Fruit fly (Drosophila melanogaster) whole organism, embryonic: ENCODE measurements around the gene CG43880.

ENCODE experiments used
- CG10267 ChIP-seq: fragments of 200-800 bp; sonication (Bioruptor generic); optimal IDR thresholded peaks from 2 replicates; lab custom pipeline; 2018; ENCODE audit warnings: missing biosample characterization, mild to moderate bottlenecking, missing genetic modification characterization, moderate library complexity
- CG10321 ChIP-seq: fragments of 200-800 bp; sonication (Bioruptor generic); IDR thresholded peaks from 2 replicates; pipeline ENCODE4 v1.3.6; 2022; ENCODE audit warnings: missing biosample characterization, missing genetic modification characterization
- CG10431 ChIP-seq: fragments of 200-800 bp; sonication (Bioruptor generic); optimal IDR thresholded peaks from 3 replicates; lab custom pipeline; 2018; ENCODE audit warnings: missing biosample characterization, mild to moderate bottlenecking, missing genetic modification characterization
- CG12391 ChIP-seq: fragments of 200-800 bp; sonication (Bioruptor generic); optimal IDR thresholded peaks from 3 replicates; lab custom pipeline; 2018; ENCODE audit warnings: missing biosample characterization, mild to moderate bottlenecking, missing genetic modification characterization, moderate library complexity
- CG12659 ChIP-seq: fragments of 200-800 bp; sonication (Bioruptor generic); optimal IDR thresholded peaks from 3 replicates; lab custom pipeline; 2017; ENCODE audit warnings: mild to moderate bottlenecking, missing biosample characterization, missing genetic modification reagents, missing genetic modification characterization
- CG12769 ChIP-seq: fragments of 200-800 bp; sonication (Bioruptor generic); optimal IDR thresholded peaks from 2 replicates; lab custom pipeline; 2019; ENCODE audit warnings: missing biosample characterization, mild to moderate bottlenecking, missing genetic modification characterization, moderate library complexity
- CG15073 ChIP-seq: fragments of 200-800 bp; sonication (Bioruptor generic); optimal IDR thresholded peaks from 2 replicates; lab custom pipeline; 2016; ENCODE audit warnings: missing biosample characterization, missing genetic modification characterization
- CG15696 ChIP-seq: fragments of 200-800 bp; sonication (Bioruptor generic); optimal IDR thresholded peaks from 2 replicates; lab custom pipeline; 2019; ENCODE audit warnings: missing biosample characterization, mild to moderate bottlenecking, missing genetic modification characterization, moderate library complexity
- CG17186 ChIP-seq: fragments of 200-800 bp; sonication (Bioruptor generic); optimal IDR thresholded peaks from 3 replicates; lab custom pipeline; 2017; ENCODE audit warnings: missing biosample characterization, missing genetic modification reagents, missing genetic modification characterization
- CG1792 ChIP-seq: fragments of 200-800 bp; sonication (Bioruptor generic); optimal IDR thresholded peaks from 2 replicates; lab custom pipeline; 2016; ENCODE audit warnings: missing biosample characterization, missing genetic modification characterization
- CG2116 ChIP-seq: fragments of 200-800 bp; sonication (Bioruptor generic); optimal IDR thresholded peaks from 3 replicates; lab custom pipeline; 2018; ENCODE audit warnings: missing biosample characterization, mild to moderate bottlenecking, missing genetic modification characterization
- CG2202 ChIP-seq: fragments of 200-800 bp; sonication (Bioruptor generic); optimal IDR thresholded peaks from 2 replicates; lab custom pipeline; 2018; ENCODE audit warnings: missing biosample characterization, mild to moderate bottlenecking, missing genetic modification characterization
- CG30431 ChIP-seq: fragments of 200-800 bp; sonication (Bioruptor generic); optimal IDR thresholded peaks from 2 replicates; lab custom pipeline; 2017; ENCODE audit warnings: missing biosample characterization, missing genetic modification characterization
- CG3065 ChIP-seq: fragments of 200-800 bp; sonication (Bioruptor generic); optimal IDR thresholded peaks from 2 replicates; lab custom pipeline; 2016; ENCODE audit warnings: missing biosample characterization, missing genetic modification characterization
- CG31365 ChIP-seq: fragments of 200-800 bp; sonication (Bioruptor generic); optimal IDR thresholded peaks from 2 replicates; lab custom pipeline; 2018; ENCODE audit warnings: missing biosample characterization, mild to moderate bottlenecking, missing genetic modification characterization
- CG33213 ChIP-seq: fragments of 200-800 bp; sonication (Bioruptor generic); optimal IDR thresholded peaks from 3 replicates; lab custom pipeline; 2016; ENCODE audit warnings: missing biosample characterization, missing genetic modification characterization
- CG34224 ChIP-seq: fragments of 200-800 bp; sonication (Bioruptor generic); IDR thresholded peaks from 3 replicates; pipeline ENCODE4 v1.3.6; 2022; ENCODE audit warnings: missing biosample characterization, missing genetic modification characterization; ENCODE audit not compliant: partially characterized antibody
- CG4707 ChIP-seq: fragments of 200-800 bp; sonication (Bioruptor generic); optimal IDR thresholded peaks from 2 replicates; lab custom pipeline; 2018; ENCODE audit warnings: missing biosample characterization, mild to moderate bottlenecking, missing genetic modification characterization, moderate library complexity
- CG6254 ChIP-seq: fragments of 200-800 bp; sonication (Bioruptor generic); optimal IDR thresholded peaks from 3 replicates; lab custom pipeline; 2017; ENCODE audit warnings: mild to moderate bottlenecking, missing biosample characterization, missing genetic modification reagents, missing genetic modification characterization
- CG6683 ChIP-seq: fragments of 200-800 bp; sonication (Bioruptor generic); optimal IDR thresholded peaks from 2 replicates; lab custom pipeline; 2017; ENCODE audit warnings: missing biosample characterization, mild to moderate bottlenecking, missing genetic modification characterization, missing genetic modification reagents
- CG7963 ChIP-seq: fragments of 200-800 bp; sonication (Bioruptor generic); IDR thresholded peaks from 3 replicates; pipeline ENCODE4 v1.3.6; 2022; ENCODE audit warnings: missing biosample characterization, missing genetic modification characterization; ENCODE audit not compliant: partially characterized antibody
- CG8359 ChIP-seq: fragments of 200-800 bp; sonication (Bioruptor generic); optimal IDR thresholded peaks from 2 replicates; lab custom pipeline; 2017; ENCODE audit warnings: missing biosample characterization, mild to moderate bottlenecking, missing genetic modification characterization, borderline replicate concordance
- CG8478 ChIP-seq: fragments of >200 bp; optimal IDR thresholded peaks from 2 replicates; lab custom pipeline; 2018
- Dek ChIP-seq: fragments of 200-800 bp; sonication (Bioruptor generic); optimal IDR thresholded peaks from 3 replicates; lab custom pipeline; 2019; ENCODE audit warnings: missing biosample characterization, mild to moderate bottlenecking, missing genetic modification characterization, moderate library complexity
- Dfd ChIP-seq, 2 experiments: fragments of >200 bp; optimal IDR thresholded peaks; 2 replicates each; lab custom pipeline; 2017; ENCODE audit warnings: missing biosample characterization in 2 of 2, missing genetic modification characterization in 2 of 2
- Dll ChIP-seq: fragments of 200-800 bp; sonication (Bioruptor generic); IDR thresholded peaks from 4 replicates; pipeline ENCODE4 v1.3.6; 2022; ENCODE audit warnings: missing biosample characterization, missing genetic modification characterization; ENCODE audit not compliant: partially characterized antibody
- HLH54F ChIP-seq: fragments of 200-800 bp; sonication (Bioruptor generic); optimal IDR thresholded peaks from 3 replicates; lab custom pipeline; 2016; ENCODE audit warnings: missing biosample characterization, missing genetic modification characterization
- Hand ChIP-seq: fragments of 200-800 bp; sonication (Bioruptor generic); optimal IDR thresholded peaks from 2 replicates; lab custom pipeline; 2017; ENCODE audit warnings: mild to moderate bottlenecking, missing biosample characterization, missing genetic modification reagents, missing genetic modification characterization
- Kr ChIP-seq: fragments of 200-800 bp; sonication (Bioruptor generic); optimal IDR thresholded peaks from 2 replicates; lab custom pipeline; 2017; ENCODE audit warnings: missing biosample characterization, mild to moderate bottlenecking, missing genetic modification characterization
- Lhr ChIP-seq: fragments of 200-800 bp; sonication (Bioruptor generic); optimal IDR thresholded peaks from 3 replicates; lab custom pipeline; 2017; ENCODE audit warnings: mild to moderate bottlenecking, missing biosample characterization, missing genetic modification reagents, missing genetic modification characterization
- Mad ChIP-seq: fragments of 200-800 bp; sonication (Bioruptor generic); optimal IDR thresholded peaks from 2 replicates; lab custom pipeline; 2016; ENCODE audit warnings: missing biosample characterization, missing genetic modification characterization
- Opbp ChIP-seq: fragments of 200-800 bp; sonication (Bioruptor generic); IDR thresholded peaks from 3 replicates; pipeline ENCODE4 v1.3.6; 2022; ENCODE audit warnings: missing biosample characterization, missing genetic modification characterization; ENCODE audit not compliant: partially characterized antibody
- TFAM ChIP-seq: fragments of 200-800 bp; sonication (Bioruptor generic); optimal IDR thresholded peaks from 2 replicates; lab custom pipeline; 2017; ENCODE audit warnings: missing biosample characterization, missing genetic modification characterization, inconsistent platforms
- abd-A ChIP-seq: fragments of 200-800 bp; sonication (Bioruptor generic); optimal IDR thresholded peaks from 3 replicates; lab custom pipeline; 2019; ENCODE audit warnings: missing biosample characterization, mild to moderate bottlenecking, missing genetic modification characterization, moderate library complexity
- al ChIP-seq: fragments of 200-800 bp; sonication (Bioruptor generic); IDR thresholded peaks from 2 replicates; pipeline ENCODE4 v1.3.6; 2022; ENCODE audit warnings: missing biosample characterization, missing genetic modification characterization
- aop ChIP-seq: fragments of 200-800 bp; sonication (Bioruptor generic); IDR thresholded peaks from 2 replicates; pipeline ENCODE4 v1.3.6; 2022; ENCODE audit warnings: missing biosample characterization, missing genetic modification characterization
- crp ChIP-seq, 2 experiments: fragments of 200-800 bp; sonication (Bioruptor generic); optimal IDR thresholded peaks; 2 replicates in 1 of 2; 3 replicates in 1 of 2; lab custom pipeline; 2017; ENCODE audit warnings: missing biosample characterization in 2 of 2, missing genetic modification characterization in 2 of 2, mild to moderate bottlenecking in 1 of 2, moderate library complexity in 1 of 2
- dati ChIP-seq: fragments of 200-800 bp; sonication (Bioruptor generic); IDR thresholded peaks from 2 replicates; pipeline ENCODE4 v1.3.6; 2022; ENCODE audit warnings: missing biosample characterization, missing genetic modification characterization
- eyg ChIP-seq: fragments of 200-800 bp; sonication (Bioruptor generic); optimal IDR thresholded peaks from 3 replicates; lab custom pipeline; 2016; ENCODE audit warnings: missing biosample characterization, missing genetic modification characterization
- fd3F ChIP-seq: fragments of 200-800 bp; sonication (Bioruptor generic); optimal IDR thresholded peaks from 2 replicates; lab custom pipeline; 2018; ENCODE audit warnings: missing biosample characterization, mild to moderate bottlenecking, missing genetic modification characterization, moderate library complexity
- hth ChIP-seq: fragments of >200 bp; optimal IDR thresholded peaks from 2 replicates; lab custom pipeline; 2017; ENCODE audit warnings: inconsistent platforms
- org-1 ChIP-seq: fragments of 200-800 bp; sonication (Bioruptor generic); optimal IDR thresholded peaks from 2 replicates; lab custom pipeline; 2017; ENCODE audit warnings: missing biosample characterization, missing genetic modification characterization
- pzg ChIP-seq: fragments of 200-800 bp; sonication (Bioruptor generic); optimal IDR thresholded peaks from 3 replicates; lab custom pipeline; 2018; ENCODE audit warnings: missing biosample characterization, mild to moderate bottlenecking, missing genetic modification characterization, moderate library complexity
- repo ChIP-seq: fragments of 200-800 bp; sonication (Bioruptor generic); optimal IDR thresholded peaks from 2 replicates; lab custom pipeline; 2016; ENCODE audit warnings: missing biosample characterization, missing genetic modification characterization
- sim ChIP-seq: fragments of 200-800 bp; sonication (Bioruptor generic); IDR thresholded peaks from 2 replicates; pipeline ENCODE4 v1.3.6; 2022; ENCODE audit warnings: missing biosample characterization, missing genetic modification characterization
- slou ChIP-seq: fragments of 200-800 bp; sonication (Bioruptor generic); optimal IDR thresholded peaks from 3 replicates; lab custom pipeline; 2016; ENCODE audit warnings: missing biosample characterization, missing genetic modification characterization
- trh ChIP-seq: fragments of 200-800 bp; sonication (Bioruptor generic); optimal IDR thresholded peaks from 2 replicates; lab custom pipeline; 2016; ENCODE audit warnings: missing biosample characterization, missing genetic modification characterization
- wek ChIP-seq: fragments of 200-800 bp; sonication (Bioruptor generic); optimal IDR thresholded peaks from 3 replicates; lab custom pipeline; 2018; ENCODE audit warnings: missing biosample characterization, mild to moderate bottlenecking, missing genetic modification characterization, moderate library complexity
- wor ChIP-seq: fragments of 200-800 bp; sonication (Bioruptor generic); IDR thresholded peaks from 2 replicates; pipeline ENCODE4 v1.3.6; 2022; ENCODE audit warnings: missing biosample characterization, missing genetic modification characterization

Gene CG43880

DNA sequence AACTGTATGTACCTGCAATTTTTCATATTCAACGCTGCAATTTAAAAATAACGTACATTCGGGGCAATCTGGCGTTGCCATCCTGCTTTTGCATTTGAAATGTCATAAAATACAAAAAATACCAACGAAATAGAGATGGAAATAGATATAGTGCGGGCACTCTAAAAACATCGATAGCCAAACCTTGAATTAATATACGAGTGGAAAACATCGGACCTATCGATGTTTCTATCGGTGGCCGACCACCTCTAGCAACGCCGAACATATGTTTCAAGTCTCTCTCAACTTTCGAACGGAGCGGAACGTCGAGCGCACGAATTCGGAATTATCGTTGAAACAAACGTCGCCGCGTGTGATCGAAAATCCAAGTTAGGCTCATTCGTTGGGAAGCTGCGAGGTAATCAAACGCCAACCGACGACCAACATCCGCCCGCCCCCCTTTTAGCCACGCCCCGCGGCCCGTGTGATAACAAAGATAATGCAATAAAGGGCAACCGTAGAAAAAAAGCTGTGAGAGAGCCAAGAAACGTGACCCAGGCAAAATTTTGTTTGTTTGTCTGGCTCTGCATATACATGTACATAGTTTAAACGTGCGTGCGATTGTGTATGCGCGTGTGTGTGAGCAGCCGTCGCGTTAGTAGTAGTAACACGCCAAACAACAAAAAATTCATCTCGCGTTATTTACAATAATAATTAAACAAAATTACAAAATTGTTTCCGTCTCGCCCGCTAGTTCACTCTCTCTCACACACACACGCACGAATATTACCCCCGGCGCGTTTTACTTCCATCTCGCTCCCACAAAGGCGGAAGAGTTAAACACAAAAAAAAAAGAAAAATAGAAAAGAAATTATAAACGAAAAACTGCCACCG, 32.9 kb upstream of the CG43880 start, which contains the start of gene nmo (continued):
- no peak for TF ChIP-seq CG10431 (GFP tag; lab: Kevin White, UChicago)
- no peak for TF ChIP-seq al (GFP tag; lab: Robert Waterston, UW)
- peak; percentile 43 for TF ChIP-seq CG17186 (GFP tag; lab: Kevin White, UChicago)
- TF ChIP-seq sim = no peak
- TF ChIP-seq CG8359 (GFP tag; lab: Kevin White, UChicago) = no peak
- TF ChIP-seq CG10267 (tag; lab: Kevin White, UChicago) = peak; percentile 81
- TF ChIP-seq CG15073 (GFP tag; lab: Kevin White, UChicago) = no peak
- peak; percentile 24 for TF ChIP-seq Lhr (GFP tag; lab: Kevin White, UChicago)
- no peak for TF ChIP-seq CG34224 (GFP tag; lab: Robert Waterston, UW)
- no peak for TF ChIP-seq CG15696
- peak; percentile 41 for TF ChIP-seq CG12659 (GFP tag; lab: Kevin White, UChicago)
- no peak for TF ChIP-seq CG10321
- peak; percentile 52 for TF ChIP-seq abd-A (tag; lab: Kevin White, UChicago)
- no peak for TF ChIP-seq trh (GFP tag; lab: Kevin White, UChicago)
- TF ChIP-seq CG6254 = peak; percentile 24
- TF ChIP-seq crp (GFP tag; optimal IDR thresholded peaks at IDR 0.05; lab: Kevin White, UChicago) = peak in 1 of 2 experiments; percentile 83
- peak; percentile 31 for TF ChIP-seq CG6683 (GFP tag; lab: Kevin White, UChicago)
- peak; percentile 6 for TF ChIP-seq TFAM (GFP tag; lab: Kevin White, UChicago)
- TF ChIP-seq aop (GFP tag; lab: Robert Waterston, UW) = no peak
- TF ChIP-seq eyg (GFP tag; lab: Kevin White, UChicago) = no peak
- TF ChIP-seq CG12769 (tag; lab: Kevin White, UChicago) = no peak
- no peak for TF ChIP-seq CG8478
- TF ChIP-seq CG7963 (GFP tag; lab: Robert Waterston, UW) = no peak
- peak; percentile 70 for TF ChIP-seq CG33213 (GFP tag; lab: Kevin White, UChicago)
- no peak for TF ChIP-seq Dfd (GFP tag; optimal IDR thresholded peaks at IDR 0.05; lab: Kevin White, UChicago)
- no peak for TF ChIP-seq CG3065 (GFP tag; lab: Kevin White, UChicago)
- no peak for TF ChIP-seq Dek (tag; lab: Kevin White, UChicago)
- peak; percentile 24 for TF ChIP-seq CG31365 (tag; lab: Kevin White, UChicago)
- no peak for TF ChIP-seq dati
- TF ChIP-seq CG1792 (GFP tag; lab: Kevin White, UChicago) = peak; percentile 31
- no peak for TF ChIP-seq hth (lab: Kevin White, UChicago)
- TF ChIP-seq repo (GFP tag; lab: Kevin White, UChicago) = peak; percentile 29
- no peak for TF ChIP-seq CG4707 (GFP tag; lab: Kevin White, UChicago)
- no peak for TF ChIP-seq slou (GFP tag; lab: Kevin White, UChicago)
- no peak for TF ChIP-seq Opbp (GFP tag; lab: Robert Waterston, UW)
- no peak for TF ChIP-seq CG2202 (tag; lab: Kevin White, UChicago)
- TF ChIP-seq Hand (GFP tag; lab: Kevin White, UChicago) = peak; percentile 55
- TF ChIP-seq CG12391 (tag; lab: Kevin White, UChicago) = no peak
- TF ChIP-seq Mad (GFP tag; lab: Kevin White, UChicago) = no peak
- TF ChIP-seq Dll (GFP tag; lab: Robert Waterston, UW) = no peak
- TF ChIP-seq fd3F = no peak
- peak; percentile 34 for TF ChIP-seq Kr (GFP tag; lab: Kevin White, UChicago)
- peak; percentile 71 for TF ChIP-seq CG2116 (GFP tag; lab: Kevin White, UChicago)
- no peak for TF ChIP-seq wor (GFP tag; lab: Robert Waterston, UW)
- TF ChIP-seq org-1 = no peak
- TF ChIP-seq CG30431 = no peak
- TF ChIP-seq wek (GFP tag; lab: Kevin White, UChicago) = no peak
- TF ChIP-seq HLH54F = no peak
- TF ChIP-seq pzg = peak; percentile 99
